Fruit fly (Drosophila melanogaster): ENCODE results near the gene Lamtor4.

Lamtor4 gene

DNA sequence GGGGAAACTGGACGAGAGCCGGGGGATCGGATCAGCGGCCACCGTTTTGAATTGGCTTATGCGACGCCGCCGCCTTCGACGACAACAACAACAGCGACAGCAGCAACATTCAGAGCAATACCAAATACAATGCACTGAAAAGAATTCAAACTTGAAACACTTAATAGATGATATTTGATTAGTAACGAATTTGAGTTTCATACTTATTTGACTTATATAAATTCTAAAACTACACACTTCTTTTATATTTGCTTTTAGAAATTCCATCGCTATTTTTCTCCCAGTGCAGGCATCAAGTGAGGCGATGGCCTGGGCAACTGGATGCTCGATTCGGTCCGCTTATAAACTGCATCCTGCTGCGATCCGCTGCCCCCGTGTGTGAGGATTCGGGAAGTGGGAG is 28.7 kb upstream of the Lamtor4 start (continued):
- TF ChIP-seq sage (GFP tag; optimal IDR thresholded peaks at IDR 0.05) (peak; percentile 25), Hr78 (GFP tag; optimal IDR thresholded peaks at IDR 0.05) (no peak), usp (GFP tag; optimal IDR thresholded peaks at IDR 0.05) (no peak), fru (GFP tag; optimal IDR thresholded peaks at IDR 0.05) (peak; percentile 83)

- TF ChIP-seq Mio (GFP tag; optimal IDR thresholded peaks at IDR 0.05) (no peak), Jra (GFP tag; optimal IDR thresholded peaks at IDR 0.05) (no peak), woc (GFP tag; optimal IDR thresholded peaks at IDR 0.05) (no peak), CG32264 (GFP tag; optimal IDR thresholded peaks at IDR 0.05) (no peak), tai (GFP tag; optimal IDR thresholded peaks at IDR 0.05) (no peak), usp (GFP tag; optimal IDR thresholded peaks at IDR 0.05) (no peak), Dif (GFP tag; optimal IDR thresholded peaks at IDR 0.05; ENCODE audit: partially characterized antibody) (no peak), Abd-B (GFP tag; optimal IDR thresholded peaks at IDR 0.05) (no peak), HLH106 (tag; optimal IDR thresholded peaks at IDR 0.05) (no peak), jim (GFP tag; optimal IDR thresholded peaks at IDR 0.05) (no peak), Vsx2 (GFP tag; optimal IDR thresholded peaks at IDR 0.05; ENCODE audit: partially characterized antibody) (no peak), Dfd (GFP tag; optimal IDR thresholded peaks at IDR 0.05) (no peak), CG9705 (GFP tag; optimal IDR thresholded peaks at IDR 0.05) (no peak), brk (GFP tag; optimal IDR thresholded peaks at IDR 0.05) (no peak), Hr78 (GFP tag; optimal IDR thresholded peaks at IDR 0.05) (no peak), fru (GFP tag; optimal IDR thresholded peaks at IDR 0.05) (no peak), Hnf4 (GFP tag; optimal IDR thresholded peaks at IDR 0.05) (no peak), lola (GFP tag; optimal IDR thresholded peaks at IDR 0.05) (no peak), GATAd (GFP tag; optimal IDR thresholded peaks at IDR 0.05) (no peak), rgr (GFP tag; optimal IDR thresholded peaks at IDR 0.05) (no peak)
Observed at dm6 chr3L:3871284-3871683, 25.4 kb upstream of the Lamtor4 start.

DNA sequence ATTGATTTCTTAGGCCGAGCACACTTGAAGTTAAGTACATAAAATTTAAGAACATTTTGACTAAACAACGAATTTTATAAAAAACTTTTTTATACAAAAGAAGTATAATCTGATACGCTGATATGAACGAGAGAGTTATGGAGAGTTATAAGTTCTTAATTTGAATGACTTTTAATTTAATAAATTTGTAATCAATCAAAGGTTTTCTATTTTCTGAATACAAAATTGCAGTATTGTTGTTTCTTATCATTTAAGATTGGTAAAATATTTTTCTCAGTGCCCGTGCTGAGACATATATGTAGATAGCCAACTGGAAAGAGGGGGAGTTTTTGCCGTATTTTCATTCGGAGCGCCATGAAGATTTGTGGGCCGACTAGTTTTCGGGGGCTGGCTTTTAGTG is 23.6 kb upstream of the Lamtor4 start:
- no peak for TF ChIP-seq rgr (GFP tag; optimal IDR thresholded peaks at IDR 0.05)
- TF ChIP-seq OdsH (GFP tag; optimal IDR thresholded peaks at IDR 0.05) = no peak
- TF ChIP-seq CrebA (GFP tag; optimal IDR thresholded peaks at IDR 0.05; ENCODE audit: borderline replicate concordance) = no peak
- no peak for TF ChIP-seq pan (optimal IDR thresholded peaks at IDR 0.05)
- no peak for TF ChIP-seq Myc (optimal IDR thresholded peaks at IDR 0.05)
- no peak for TF ChIP-seq dmrt93B (GFP tag; optimal IDR thresholded peaks at IDR 0.05)
- no peak for TF ChIP-seq Abd-B (GFP tag; optimal IDR thresholded peaks at IDR 0.05)
- TF ChIP-seq sv (GFP tag; optimal IDR thresholded peaks at IDR 0.05) = no peak
- TF ChIP-seq Sp1 (GFP tag; optimal IDR thresholded peaks at IDR 0.05) = no peak
- no peak for TF ChIP-seq jim (GFP tag; optimal IDR thresholded peaks at IDR 0.05)
- no peak for TF ChIP-seq GATAd (GFP tag; optimal IDR thresholded peaks at IDR 0.05)
- TF ChIP-seq Dif (GFP tag; optimal IDR thresholded peaks at IDR 0.05; ENCODE audit: partially characterized antibody) = no peak
- TF ChIP-seq ey (GFP tag; optimal IDR thresholded peaks at IDR 0.05) = no peak

dm6 chr3L:3875004-3875403 is 21.7 kb upstream of the Lamtor4 start:
- no peak for TF ChIP-seq GATAd (GFP tag; optimal IDR thresholded peaks at IDR 0.05)
- no peak for TF ChIP-seq Hnf4 (GFP tag; optimal IDR thresholded peaks at IDR 0.05)
- no peak for TF ChIP-seq h (GFP tag; optimal IDR thresholded peaks at IDR 0.05)
- peak; percentile 13 for TF ChIP-seq sv (GFP tag; optimal IDR thresholded peaks at IDR 0.05)

dm6 chr3L:3875996-3876395 is 20.7 kb upstream of the Lamtor4 start:
- TF ChIP-seq OdsH (GFP tag; optimal IDR thresholded peaks at IDR 0.05) = no peak
- TF ChIP-seq CG9705 (GFP tag; optimal IDR thresholded peaks at IDR 0.05) = no peak
- no peak for TF ChIP-seq Hnf4 (GFP tag; optimal IDR thresholded peaks at IDR 0.05)
- TF ChIP-seq tai (GFP tag; optimal IDR thresholded peaks at IDR 0.05) = no peak
- no peak for TF ChIP-seq woc (GFP tag; optimal IDR thresholded peaks at IDR 0.05)
- no peak for TF ChIP-seq fru (GFP tag; optimal IDR thresholded peaks at IDR 0.05)
- no peak for TF ChIP-seq pan (optimal IDR thresholded peaks at IDR 0.05)
- TF ChIP-seq dl (GFP tag; optimal IDR thresholded peaks at IDR 0.05; ENCODE audit: insufficient read depth in 1 of 2, partially characterized antibody in 2 of 2) = no peak

- TF ChIP-seq Dfd (GFP tag; optimal IDR thresholded peaks at IDR 0.05) = peak; percentile 67
- no peak for TF ChIP-seq lola (GFP tag; optimal IDR thresholded peaks at IDR 0.05)
- TF ChIP-seq sv (GFP tag; optimal IDR thresholded peaks at IDR 0.05) = no peak
- TF ChIP-seq dsf (GFP tag; optimal IDR thresholded peaks at IDR 0.05; ENCODE audit: borderline replicate concordance) = no peak
- TF ChIP-seq fru (GFP tag; optimal IDR thresholded peaks at IDR 0.05) = no peak
- TF ChIP-seq Jra (GFP tag; optimal IDR thresholded peaks at IDR 0.05) = no peak
- no peak for TF ChIP-seq N (GFP tag; optimal IDR thresholded peaks at IDR 0.05)
- TF ChIP-seq Vsx2 (GFP tag; optimal IDR thresholded peaks at IDR 0.05; ENCODE audit: partially characterized antibody) = no peak
Observed at dm6 chr3L:3876861-3877260, 19.8 kb upstream of the Lamtor4 start.

Data from whole organism, wandering third instar larva.